Fruit fly (Drosophila melanogaster) S2 (cell line): ENCODE measurements around the gene sowah.

Source experiments
- CG8478 ChIP-seq: fragments of >200 bp; optimal IDR thresholded peaks from 2 replicates; lab custom pipeline; 2018
- CTCF ChIP-seq, 2 experiments: fragments of >200 bp; optimal IDR thresholded peaks; 2 replicates each; lab custom pipeline; 2018

DNA sequence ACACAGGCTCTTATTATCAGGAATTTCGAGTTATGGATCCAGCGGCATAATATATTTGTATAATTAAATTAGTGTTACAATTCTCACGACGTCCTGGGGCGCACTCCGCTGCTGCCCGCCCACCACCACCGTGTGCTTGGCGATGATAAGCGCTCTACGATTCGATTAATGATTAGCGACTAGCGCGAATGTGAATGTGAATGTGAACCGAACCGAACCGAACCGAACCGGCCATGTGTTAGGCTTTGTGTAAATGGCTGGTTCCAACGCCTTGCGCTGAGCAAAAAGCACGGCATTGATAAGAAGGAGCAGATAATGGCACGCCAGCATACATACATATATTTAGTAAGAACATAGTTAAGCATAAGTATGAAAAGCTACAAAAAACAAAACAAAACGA lies 53.0 kb downstream of the sowah start:
- TF ChIP-seq CG8478 (no peak), CTCF (optimal IDR thresholded peaks at IDR 0.05; lab: Kevin White, UChicago) (no peak)
